Fruit fly (Drosophila melanogaster) whole organism, adult: ENCODE measurements around the gene SecCl.

ENCODE experiments used
- CG11617 ChIP-seq: fragments of 200-800 bp; sonication (Bioruptor generic); optimal IDR thresholded peaks from 2 replicates; lab custom pipeline; 2017; ENCODE audit warnings: mild to moderate bottlenecking, missing biosample characterization, missing genetic modification reagents, missing genetic modification characterization
- CG14711 ChIP-seq: fragments of 200-800 bp; sonication (Bioruptor generic); optimal IDR thresholded peaks from 2 replicates; lab custom pipeline; 2018; ENCODE audit warnings: missing biosample characterization, mild to moderate bottlenecking, missing genetic modification characterization, moderate library complexity
- CG1620 ChIP-seq: fragments of 200-800 bp; sonication (Bioruptor generic); optimal IDR thresholded peaks from 2 replicates; lab custom pipeline; 2016; ENCODE audit warnings: missing biosample characterization, missing genetic modification characterization
- CG33017 ChIP-seq: fragments of 200-800 bp; sonication (Bioruptor generic); optimal IDR thresholded peaks from 2 replicates; lab custom pipeline; 2018; ENCODE audit warnings: missing biosample characterization, mild to moderate bottlenecking, missing genetic modification characterization, moderate library complexity
- CG7045 ChIP-seq: fragments of 200-800 bp; sonication (Bioruptor generic); optimal IDR thresholded peaks from 2 replicates; lab custom pipeline; 2017; ENCODE audit warnings: missing biosample characterization, mild to moderate bottlenecking, missing genetic modification characterization
- CG7101 ChIP-seq: fragments of 200-800 bp; sonication (Bioruptor generic); optimal IDR thresholded peaks from 2 replicates; lab custom pipeline; 2018; ENCODE audit warnings: missing biosample characterization, mild to moderate bottlenecking, missing genetic modification characterization, moderate library complexity
- Crg-1 ChIP-seq: fragments of 200-800 bp; sonication (Bioruptor generic); optimal IDR thresholded peaks from 2 replicates; lab custom pipeline; 2016; ENCODE audit warnings: missing biosample characterization, missing genetic modification characterization
- Hr96 ChIP-seq: fragments of 200-800 bp; sonication (Bioruptor generic); optimal IDR thresholded peaks from 2 replicates; lab custom pipeline; 2016; ENCODE audit warnings: missing biosample characterization, missing genetic modification characterization
- Mnt ChIP-seq: fragments of 200-800 bp; sonication (Bioruptor generic); optimal IDR thresholded peaks from 2 replicates; lab custom pipeline; 2016; ENCODE audit warnings: missing biosample characterization, mild to moderate bottlenecking, missing genetic modification characterization
- bab1 ChIP-seq: fragments of 200-800 bp; sonication (Bioruptor generic); optimal IDR thresholded peaks from 3 replicates; lab custom pipeline; 2019; ENCODE audit warnings: missing biosample characterization, mild to moderate bottlenecking, missing genetic modification characterization, moderate library complexity
- kay ChIP-seq: fragments of 200-800 bp; sonication (Bioruptor generic); peaks from one replicate; lab custom pipeline; 2016; ENCODE audit warnings: missing biosample characterization, missing genetic modification characterization, borderline replicate concordance
- pad ChIP-seq: fragments of 200-800 bp; sonication (Bioruptor generic); optimal IDR thresholded peaks from 3 replicates; lab custom pipeline; 2017; ENCODE audit warnings: missing biosample characterization, missing genetic modification characterization, mild to moderate bottlenecking, moderate library complexity, missing genetic modification reagents
- tj ChIP-seq: fragments of 200-800 bp; sonication (Bioruptor generic); optimal IDR thresholded peaks from 3 replicates; lab custom pipeline; 2017; ENCODE audit warnings: missing biosample characterization, mild to moderate bottlenecking, missing genetic modification characterization, moderate library complexity

DNA sequence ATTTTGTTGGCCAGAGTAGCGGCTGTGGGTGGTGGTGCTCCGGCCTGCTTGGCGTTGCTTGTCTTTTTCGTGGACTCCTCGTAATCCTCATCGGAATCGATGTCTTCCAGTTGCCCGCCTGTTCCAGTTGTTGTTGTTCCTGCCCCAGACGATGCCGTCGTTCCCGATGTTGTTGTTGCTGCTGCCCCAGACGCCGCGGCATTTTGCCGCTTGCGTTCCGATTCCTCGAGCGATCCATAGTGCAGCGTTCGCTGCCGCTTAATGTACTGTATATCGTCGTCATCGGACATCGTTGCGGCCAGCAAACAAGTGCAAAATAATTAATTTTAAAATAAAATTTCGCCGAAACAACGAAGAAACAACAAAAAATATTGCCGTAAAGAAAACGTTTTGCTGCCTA lies 43.6 kb downstream of the SecCl start:
- TF ChIP-seq kay (GFP tag; lab: Kevin White, UChicago) (no peak), CG14711 (tag; lab: Kevin White, UChicago) (no peak), CG1620 (GFP tag; lab: Kevin White, UChicago) (no peak), pad (no peak), Crg-1 (no peak), Mnt (GFP tag; lab: Kevin White, UChicago) (no peak), bab1 (no peak), CG11617 (GFP tag; lab: Kevin White, UChicago) (no peak), Hr96 (GFP tag; lab: Kevin White, UChicago) (no peak), CG33017 (tag; lab: Kevin White, UChicago) (no peak), CG7045 (GFP tag; lab: Kevin White, UChicago) (no peak), tj (GFP tag; lab: Kevin White, UChicago) (no peak), CG7101 (tag; lab: Kevin White, UChicago) (no peak)
